In the genomic region with DNA sequence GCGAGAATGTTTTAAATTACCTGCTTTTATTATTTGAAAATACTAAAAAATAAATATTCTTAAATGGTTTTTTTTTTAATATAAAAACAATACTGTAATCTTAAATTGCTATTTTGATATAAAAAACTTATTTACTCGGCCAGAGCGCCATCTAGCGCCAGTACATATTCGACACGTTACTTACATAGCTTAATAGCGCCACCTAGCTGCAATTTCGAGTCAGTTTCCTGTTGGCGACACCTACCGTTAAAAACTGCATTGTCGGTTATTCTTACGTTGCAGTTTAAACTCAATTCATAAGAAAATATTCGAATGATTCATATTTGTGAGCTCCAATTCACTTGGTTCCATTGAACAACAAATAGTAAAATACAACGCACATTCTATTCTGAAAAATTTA, we compare ENCODE assay signal across 3 fruit fly cellular contexts.
TF ChIP-seq lines count a peak whose summit lies in the region.

No protein-coding gene starts in this region.

TF ChIP-seq in whole organism, adult, 20 proteins besides CTCF, POLR2A, EP300 and RAD21 (continued from another document):
- no peak for TF ChIP-seq CG7045 (GFP tag; optimal IDR thresholded peaks at IDR 0.05; lab: Kevin White, UChicago)
- no peak for TF ChIP-seq CG33017 (tag; optimal IDR thresholded peaks at IDR 0.05; lab: Kevin White, UChicago)
- TF ChIP-seq toe (GFP tag; optimal IDR thresholded peaks at IDR 0.05; lab: Kevin White, UChicago) = peak; percentile 37

TF ChIP-seq in whole organism, embryonic, 481 proteins besides CTCF, POLR2A, EP300 and RAD21 (continued from another document and continues in another):
- TF ChIP-seq CG8388 (GFP tag; optimal IDR thresholded peaks at IDR 0.05; lab: Kevin White, UChicago) = no peak
- TF ChIP-seq cato (GFP tag; optimal IDR thresholded peaks at IDR 0.05; lab: Kevin White, UChicago; ENCODE audit: borderline replicate concordance) = peak; percentile 18
- TF ChIP-seq ac (GFP tag; optimal IDR thresholded peaks at IDR 0.05; lab: Kevin White, UChicago) = no peak
- TF ChIP-seq CG3726 (GFP tag; IDR thresholded peaks at IDR 0.05; lab: Robert Waterston, UW) = no peak
- peak; percentile 46 for TF ChIP-seq CG14710 (tag; optimal IDR thresholded peaks at IDR 0.05; lab: Kevin White, UChicago)
- peak; percentile 50 for TF ChIP-seq Mad (GFP tag; optimal IDR thresholded peaks at IDR 0.05; lab: Kevin White, UChicago)
- peak; percentile 27 for TF ChIP-seq CG18599 (GFP tag; optimal IDR thresholded peaks at IDR 0.05; lab: Kevin White, UChicago)
- TF ChIP-seq nau (GFP tag; optimal IDR thresholded peaks at IDR 0.05; lab: Kevin White, UChicago) = no peak
- peak; percentile 33 for TF ChIP-seq CG17385 (GFP tag; optimal IDR thresholded peaks at IDR 0.05; lab: Kevin White, UChicago)
- TF ChIP-seq Optix (GFP tag; IDR thresholded peaks at IDR 0.05; lab: Robert Waterston, UW) = peak; percentile 51; the same call in 2 of the 3 replicates
- TF ChIP-seq HHEX (GFP tag; optimal IDR thresholded peaks at IDR 0.05; lab: Kevin White, UChicago) = peak; percentile 53
- peak; percentile 98 for TF ChIP-seq Ets65A (GFP tag; lab: Kevin White, UChicago)
- no peak for TF ChIP-seq CG6854 (GFP tag; optimal IDR thresholded peaks at IDR 0.05; lab: Kevin White, UChicago)
- no peak for TF ChIP-seq CG31224 (GFP tag; IDR thresholded peaks at IDR 0.05; lab: Robert Waterston, UW)
- TF ChIP-seq Drgx (GFP tag; IDR thresholded peaks at IDR 0.05; lab: Robert Waterston, UW) = no peak
- TF ChIP-seq Antp (GFP tag; optimal IDR thresholded peaks at IDR 0.05; lab: Kevin White, UChicago) = peak; percentile 63
- TF ChIP-seq phol (tag; optimal IDR thresholded peaks at IDR 0.05; lab: Kevin White, UChicago) = peak; percentile 58
- TF ChIP-seq sisA (GFP tag; IDR thresholded peaks at IDR 0.05; lab: Robert Waterston, UW) = peak; percentile 67
- TF ChIP-seq CG1024 (GFP tag; IDR thresholded peaks at IDR 0.05; lab: Robert Waterston, UW) = peak; percentile 65
- 0 out of 3 replicates have a peak, but pooled peaks have one; percentile 13 for TF ChIP-seq croc (GFP tag; conservative IDR thresholded peaks at IDR 0.05; lab: Robert Waterston, UW)
- TF ChIP-seq CG16863 (GFP tag; optimal IDR thresholded peaks at IDR 0.05; lab: Kevin White, UChicago) = peak; percentile 50
- TF ChIP-seq CG13775 (GFP tag; optimal IDR thresholded peaks at IDR 0.05; lab: Kevin White, UChicago) = peak; percentile 20
- no peak for TF ChIP-seq Nf-YB (GFP tag; optimal IDR thresholded peaks at IDR 0.05; lab: Kevin White, UChicago)
- TF ChIP-seq Ravus (GFP tag; IDR thresholded peaks at IDR 0.05; lab: Robert Waterston, UW) = no peak
- TF ChIP-seq CG1792 (GFP tag; optimal IDR thresholded peaks at IDR 0.05; lab: Kevin White, UChicago) = no peak
- no peak for TF ChIP-seq CG7928 (GFP tag; optimal IDR thresholded peaks at IDR 0.05; lab: Kevin White, UChicago)
- no peak for TF ChIP-seq jigr1 (GFP tag; IDR thresholded peaks at IDR 0.05; lab: Robert Waterston, UW)
- TF ChIP-seq CG7271 (tag; optimal IDR thresholded peaks at IDR 0.05; lab: Kevin White, UChicago) = no peak
- peak; percentile 17 for TF ChIP-seq CG31388 (GFP tag; optimal IDR thresholded peaks at IDR 0.05; lab: Kevin White, UChicago)
- TF ChIP-seq CG17568 (GFP tag; optimal IDR thresholded peaks at IDR 0.05; lab: Kevin White, UChicago) = no peak
- no peak for TF ChIP-seq CG4282 (GFP tag; optimal IDR thresholded peaks at IDR 0.05; lab: Kevin White, UChicago)
- peak; percentile 17 for TF ChIP-seq MTF-1 (GFP tag; optimal IDR thresholded peaks at IDR 0.05; lab: Kevin White, UChicago; ENCODE audit: borderline replicate concordance)
- peak; percentile 75 for TF ChIP-seq CG14441 (GFP tag; IDR thresholded peaks at IDR 0.05; lab: Robert Waterston, UW)
- peak; percentile 54 for TF ChIP-seq CG18262 (tag; optimal IDR thresholded peaks at IDR 0.05; lab: Kevin White, UChicago)
- peak; percentile 83 for TF ChIP-seq sens (GFP tag; lab: Kevin White, UChicago)
- TF ChIP-seq NFAT (GFP tag; IDR thresholded peaks at IDR 0.05; lab: Robert Waterston, UW) = peak; percentile 87
- TF ChIP-seq CG15269 (tag; optimal IDR thresholded peaks at IDR 0.05; lab: Kevin White, UChicago) = peak; percentile 61
- no peak for TF ChIP-seq Dfd (GFP tag; optimal IDR thresholded peaks at IDR 0.05; lab: Kevin White, UChicago)
- TF ChIP-seq wdn (GFP tag; IDR thresholded peaks at IDR 0.05; lab: Robert Waterston, UW) = no peak
- peak; percentile 1 for TF ChIP-seq emc (GFP tag; optimal IDR thresholded peaks at IDR 0.05; lab: Kevin White, UChicago)
- TF ChIP-seq Neu2 (GFP tag; optimal IDR thresholded peaks at IDR 0.05; lab: Kevin White, UChicago; ENCODE audit: borderline replicate concordance) = no peak
- TF ChIP-seq sim (GFP tag; IDR thresholded peaks at IDR 0.05; lab: Robert Waterston, UW) = no peak
- peak; percentile 12 for TF ChIP-seq da (GFP tag; optimal IDR thresholded peaks at IDR 0.05; lab: Kevin White, UChicago)
- no peak for TF ChIP-seq Sin3A (optimal IDR thresholded peaks at IDR 0.05; lab: Kevin White, UChicago)
- TF ChIP-seq CG9215 (GFP tag; IDR thresholded peaks at IDR 0.05; lab: Robert Waterston, UW) = no peak; the same call in 1 of the 2 replicates
- peak; percentile 10 for TF ChIP-seq CG10431 (GFP tag; optimal IDR thresholded peaks at IDR 0.05; lab: Kevin White, UChicago)
- peak; percentile 20 for TF ChIP-seq Blimp-1 (GFP tag; optimal IDR thresholded peaks at IDR 0.05; lab: Kevin White, UChicago)
- peak; percentile 77 for TF ChIP-seq NfI (GFP tag; optimal IDR thresholded peaks at IDR 0.05; lab: Kevin White, UChicago)
- TF ChIP-seq CG6813 (GFP tag; optimal IDR thresholded peaks at IDR 0.05; lab: Kevin White, UChicago) = peak; percentile 25
- peak; percentile 32 for TF ChIP-seq p53 (GFP tag; optimal IDR thresholded peaks at IDR 0.05; lab: Kevin White, UChicago)
- TF ChIP-seq D19A (tag; optimal IDR thresholded peaks at IDR 0.05; lab: Kevin White, UChicago) = no peak
- peak; percentile 70 for TF ChIP-seq Hr3 (GFP tag; optimal IDR thresholded peaks at IDR 0.05; lab: Kevin White, UChicago)
- no peak for TF ChIP-seq crol (GFP tag; IDR thresholded peaks at IDR 0.05; lab: Robert Waterston, UW)
- peak; percentile 65 for TF ChIP-seq CG17912 (GFP tag; optimal IDR thresholded peaks at IDR 0.05; lab: Kevin White, UChicago)
- peak; percentile 40 for TF ChIP-seq trem (tag; optimal IDR thresholded peaks at IDR 0.05; lab: Kevin White, UChicago)
- no peak for TF ChIP-seq CG6683 (GFP tag; optimal IDR thresholded peaks at IDR 0.05; lab: Kevin White, UChicago)
- no peak for TF ChIP-seq Hand (GFP tag; optimal IDR thresholded peaks at IDR 0.05; lab: Kevin White, UChicago)
- TF ChIP-seq sc (optimal IDR thresholded peaks at IDR 0.05; lab: Kevin White, UChicago) = no peak
- no peak for TF ChIP-seq sc (GFP tag; optimal IDR thresholded peaks at IDR 0.05; lab: Kevin White, UChicago)
- no peak for TF ChIP-seq nerfin-2 (GFP tag; IDR thresholded peaks at IDR 0.05; lab: Robert Waterston, UW; ENCODE audit: partially characterized antibody)
- no peak for TF ChIP-seq Gsc (GFP tag; IDR thresholded peaks at IDR 0.05; lab: Robert Waterston, UW)
- peak; percentile 44 for TF ChIP-seq CG18619 (GFP tag; optimal IDR thresholded peaks at IDR 0.05; lab: Kevin White, UChicago)
- TF ChIP-seq lmd (GFP tag; IDR thresholded peaks at IDR 0.05; lab: Robert Waterston, UW) = peak; percentile 68; the same call in 1 of the 2 replicates

TF ChIP-seq in whole organism, prepupa, 60 proteins besides CTCF, POLR2A, EP300 and RAD21 (continued from another document):
- TF ChIP-seq Sox15 (GFP tag; optimal IDR thresholded peaks at IDR 0.05; lab: Kevin White, UChicago) (peak; percentile 9), acj6 (GFP tag; optimal IDR thresholded peaks at IDR 0.05; lab: Kevin White, UChicago) (peak; percentile 43), Blimp-1 (GFP tag; optimal IDR thresholded peaks at IDR 0.05; lab: Kevin White, UChicago) (no peak), CG31627 (GFP tag; optimal IDR thresholded peaks at IDR 0.05; lab: Kevin White, UChicago) (peak; percentile 76), CG3032 (tag; optimal IDR thresholded peaks at IDR 0.05; lab: Kevin White, UChicago) (peak; percentile 34), CG6808 (GFP tag; optimal IDR thresholded peaks at IDR 0.05; lab: Kevin White, UChicago) (no peak), topi (GFP tag; optimal IDR thresholded peaks at IDR 0.05; lab: Kevin White, UChicago) (peak; percentile 36), cyc (GFP tag; optimal IDR thresholded peaks at IDR 0.05; lab: Kevin White, UChicago) (peak; percentile 71), pdm3 (GFP tag; optimal IDR thresholded peaks at IDR 0.05; lab: Kevin White, UChicago) (peak; percentile 56), CG6163 (GFP tag; IDR thresholded peaks at IDR 0.05; lab: Robert Waterston, UW) (no peak)
